Fruit fly (Drosophila melanogaster): ENCODE data around the gene CG11837.

DNA sequence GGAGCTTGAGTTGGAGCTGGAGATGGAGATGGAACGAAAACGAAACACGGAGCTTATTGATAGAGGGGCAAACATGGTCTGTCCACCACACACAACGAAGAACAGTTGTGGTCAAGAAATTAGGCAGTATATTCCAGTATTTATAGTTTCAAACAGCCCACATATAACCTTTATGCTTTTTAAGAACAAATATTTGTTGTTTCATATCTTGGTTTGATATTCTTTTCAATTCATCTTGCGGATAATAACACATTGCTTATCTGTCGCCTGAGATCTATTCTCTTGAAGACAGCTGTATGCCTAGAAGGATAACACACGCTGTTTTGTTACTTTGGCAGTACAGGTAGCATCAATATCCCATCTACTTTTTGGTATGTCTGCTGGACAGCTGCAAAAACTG is 23.5 kb downstream of the CG11837 start:
- TF ChIP-seq kay (GFP tag; ENCODE audit: borderline replicate concordance) (no peak), CG7045 (GFP tag; optimal IDR thresholded peaks at IDR 0.05) (no peak), Crg-1 (GFP tag; optimal IDR thresholded peaks at IDR 0.05) (no peak), CG14711 (tag; optimal IDR thresholded peaks at IDR 0.05) (no peak), cnc (optimal IDR thresholded peaks at IDR 0.05) (no peak), Hr96 (GFP tag; optimal IDR thresholded peaks at IDR 0.05) (no peak), CG11617 (GFP tag; optimal IDR thresholded peaks at IDR 0.05) (no peak), CG7101 (tag; optimal IDR thresholded peaks at IDR 0.05) (no peak), toe (GFP tag; optimal IDR thresholded peaks at IDR 0.05) (no peak), ovo (GFP tag; optimal IDR thresholded peaks at IDR 0.05) (no peak), pad (GFP tag; optimal IDR thresholded peaks at IDR 0.05) (no peak), CG12768 (GFP tag; optimal IDR thresholded peaks at IDR 0.05) (no peak), CG5204 (GFP tag; optimal IDR thresholded peaks at IDR 0.05) (no peak)
